Worm (Caenorhabditis elegans): ENCODE data around the gene C04G6.11.

DNA sequence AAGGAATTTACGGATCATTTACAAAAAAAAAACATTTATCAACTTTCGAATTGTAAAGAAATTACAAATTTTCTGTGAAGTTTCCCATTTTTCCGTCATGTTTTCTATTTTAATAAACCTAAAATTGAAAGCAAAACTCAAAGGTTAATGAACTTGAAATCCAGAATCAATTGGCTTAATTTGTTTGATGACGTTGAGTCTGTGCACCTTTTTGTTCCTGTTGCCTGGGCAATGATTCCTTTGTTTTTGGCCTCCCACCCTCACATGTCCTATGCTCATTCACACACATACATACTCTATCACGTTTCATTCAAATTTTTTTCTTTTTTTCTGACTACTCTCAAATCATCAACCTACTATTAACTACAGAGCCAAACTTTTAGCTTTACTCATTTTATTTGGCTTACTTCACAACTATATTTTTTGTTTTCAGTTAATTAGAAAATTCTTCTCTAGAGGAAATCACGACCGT lies 32.7 kb upstream of the C04G6.11 start, which contains the start of gene F58A6.2:
- TF ChIP-seq dao-5 (tag; optimal IDR thresholded peaks at IDR 0.05) (no peak), W03F9.2 (tag; optimal IDR thresholded peaks at IDR 0.05) (no peak), him-1 (tag; optimal IDR thresholded peaks at IDR 0.05) (no peak)
